Worm (Caenorhabditis elegans) whole organism, L4 larva: ENCODE results near the gene clec-206.

ENCODE experiments used
- egl-27 ChIP-seq: sonication (generic microtip); optimal IDR thresholded peaks from 3 replicates; lab custom pipeline; 2017; ENCODE audit warnings: missing biosample characterization, missing genetic modification reagents, missing genetic modification characterization
- lin-13 ChIP-seq: fragments of 150-350 bp; optimal IDR thresholded peaks from 2 replicates; lab custom pipeline; 2014; ENCODE audit warnings: missing biosample characterization, missing genetic modification reagents, missing genetic modification characterization
- nhr-25 ChIP-seq: sonication (generic microtip); optimal IDR thresholded peaks from 2 replicates; lab custom pipeline; 2017; ENCODE audit warnings: missing genetic modification characterization, mild to moderate bottlenecking, missing compliant biosample characterization, antibody characterized with exemption, moderate library complexity, borderline replicate concordance; ENCODE audit not compliant: insufficient read depth
- snpc-4 ChIP-seq: fragments of 150-350 bp; optimal IDR thresholded peaks from 2 replicates; lab custom pipeline; 2014; ENCODE audit warnings: missing biosample characterization, missing genetic modification characterization
- unc-39 ChIP-seq: sonication (generic microtip); optimal IDR thresholded peaks from 2 replicates; lab custom pipeline; 2017; ENCODE audit warnings: missing biosample characterization, missing genetic modification characterization
- unc-62 ChIP-seq, 3 experiments: fragments of 150-350 bp in 1 of 3; sonication (generic microtip); optimal IDR thresholded peaks in 2 of 3; peaks in 1 of 3; 1 replicate in 1 of 3; 2 replicates in 2 of 3; lab custom pipeline; 2014 to 2017; ENCODE audit warnings: missing biosample characterization in 3 of 3, missing genetic modification characterization in 3 of 3, missing genetic modification reagents in 3 of 3, missing genotype in 1 of 3

- TF ChIP-seq nhr-25 (tag; lab: Kevin White, UChicago), result no peak
- TF ChIP-seq snpc-4, result no peak
- TF ChIP-seq unc-62 (GFP tag; optimal IDR thresholded peaks at IDR 0.05 in 1 of 2; lab: Kevin White, UChicago), result no peak
- TF ChIP-seq unc-62 (tag; optimal IDR thresholded peaks at IDR 0.05; lab: Kevin White, UChicago), result no peak
- TF ChIP-seq egl-27 (tag; lab: Kevin White, UChicago), result no peak
- TF ChIP-seq unc-39 (tag; lab: Kevin White, UChicago), result no peak
- no peak for TF ChIP-seq lin-13
These were observed 35.3 kb downstream of the clec-206 start for ce11 chrV:1968809-1969208.
